Worm (Caenorhabditis elegans) whole organism, midembryonic: ENCODE data around the gene erd-2.1.

ENCODE experiments used
- cog-1 ChIP-seq: sonication (generic microtip); optimal IDR thresholded peaks from 2 replicates; lab custom pipeline; 2016; ENCODE audit warnings: missing genetic modification characterization, missing compliant biosample characterization
- flt-1 ChIP-seq: fragments of 200-800 bp; sonication (Bioruptor generic); IDR thresholded peaks from 2 replicates; pipeline ENCODE4 v1.3.6; 2022; ENCODE audit warnings: missing genetic modification characterization, missing compliant biosample characterization
- med-1 ChIP-seq: sonication (generic microtip); optimal IDR thresholded peaks from 2 replicates; lab custom pipeline; 2017; ENCODE audit warnings: missing genetic modification characterization, mild to moderate bottlenecking, missing compliant biosample characterization, antibody characterized with exemption, missing genetic modification reagents; ENCODE audit not compliant: insufficient read depth
- ztf-29 ChIP-seq: fragments of 200-800 bp; sonication (Bioruptor generic); IDR thresholded peaks from 2 replicates; pipeline ENCODE4 v1.3.6; 2022; ENCODE audit warnings: missing genetic modification reagents, missing genetic modification characterization, missing compliant biosample characterization

DNA sequence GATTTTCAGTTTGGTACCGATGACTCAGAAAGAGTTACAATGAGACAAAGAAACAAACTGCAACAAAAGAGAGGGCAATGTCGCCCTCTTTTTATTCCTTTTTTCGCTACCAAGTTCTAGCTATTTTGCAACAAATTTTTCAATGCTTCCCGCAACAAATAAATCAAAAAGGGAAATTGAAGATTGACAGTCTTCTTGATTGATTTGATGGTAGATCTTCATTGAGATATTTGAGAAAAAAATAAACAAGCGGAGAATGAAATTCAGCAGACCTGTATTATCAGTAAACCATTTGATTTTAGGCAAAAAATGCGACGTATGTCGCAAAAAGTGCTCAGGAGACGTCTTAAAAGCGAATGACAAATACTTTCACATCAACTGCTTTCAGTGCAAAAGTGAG, 11.4 kb downstream of the erd-2.1 start:
- TF ChIP-seq ztf-29 (no peak), cog-1 (no peak), med-1 (no peak), flt-1 (no peak)
